Worm (Caenorhabditis elegans) whole organism, late embryonic: ENCODE data around the gene fbxa-80.

Source experiments
- F13H6.1 ChIP-seq: sonication (generic microtip); optimal IDR thresholded peaks from 2 replicates; lab custom pipeline; 2016; ENCODE audit warnings: missing genetic modification characterization, missing compliant biosample characterization
- ama-1 ChIP-seq: fragments of 150-350 bp; optimal IDR thresholded peaks from 2 replicates; lab custom pipeline; 2014
- ceh-22 ChIP-seq: sonication (generic microtip); optimal IDR thresholded peaks from 2 replicates; lab custom pipeline; 2017; ENCODE audit warnings: missing biosample characterization, missing genetic modification characterization
- che-1 ChIP-seq: sonication (generic microtip); optimal IDR thresholded peaks from 2 replicates; lab custom pipeline; 2016; ENCODE audit warnings: mild to moderate bottlenecking, missing genetic modification characterization, missing compliant biosample characterization
- dve-1 ChIP-seq: sonication (generic microtip); optimal IDR thresholded peaks from 2 replicates; lab custom pipeline; 2017; ENCODE audit warnings: antibody characterized with exemption, mild to moderate bottlenecking, missing genetic modification characterization, missing compliant biosample characterization
- fkh-10 ChIP-seq: fragments of 150-350 bp; optimal IDR thresholded peaks from 2 replicates; lab custom pipeline; 2014; ENCODE audit warnings: missing biosample characterization, missing genetic modification reagents, missing genetic modification characterization
- nfya-1 ChIP-seq: sonication (generic microtip); optimal IDR thresholded peaks from 2 replicates; lab custom pipeline; 2017; ENCODE audit warnings: missing genetic modification characterization, mild to moderate bottlenecking, missing compliant biosample characterization, antibody characterized with exemption, moderate library complexity
- nhr-11 ChIP-seq: fragments of 150-350 bp; optimal IDR thresholded peaks from 2 replicates; lab custom pipeline; 2014; ENCODE audit warnings: missing biosample characterization, missing genetic modification characterization
- npax-4 ChIP-seq: sonication (generic microtip); optimal IDR thresholded peaks from 2 replicates; lab custom pipeline; 2016; ENCODE audit warnings: missing genetic modification characterization, missing compliant biosample characterization
- pha-4 ChIP-seq: fragments of 150-350 bp; optimal IDR thresholded peaks from 2 replicates; lab custom pipeline; 2018; ENCODE audit warnings: missing biosample characterization, missing genetic modification reagents, missing genetic modification characterization
- pros-1 ChIP-seq: fragments of 150-350 bp; optimal IDR thresholded peaks from 2 replicates; lab custom pipeline; 2014; ENCODE audit warnings: missing biosample characterization, missing genetic modification reagents, missing genetic modification characterization
- tbx-2 ChIP-seq: sonication (generic microtip); optimal IDR thresholded peaks from 2 replicates; lab custom pipeline; 2016; ENCODE audit warnings: missing genetic modification characterization, missing compliant biosample characterization

DNA sequence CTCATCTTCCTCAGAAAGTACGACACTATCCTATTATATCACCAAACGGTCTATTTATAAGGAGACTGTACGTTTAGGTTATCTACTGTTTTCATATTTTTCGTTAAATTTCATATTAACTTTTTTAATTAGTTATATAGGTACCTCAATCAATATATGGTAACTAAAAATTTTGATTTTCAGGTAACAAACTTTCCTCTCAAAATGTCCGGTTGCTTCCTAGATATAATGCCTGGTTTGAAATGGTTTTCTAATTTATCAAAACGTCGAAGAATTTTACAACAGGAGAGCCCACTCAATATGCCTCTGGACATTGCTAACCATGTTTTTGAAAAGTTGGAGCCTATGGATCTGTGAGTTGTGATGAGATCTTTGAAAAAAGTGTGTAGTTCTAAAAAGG is 17.4 kb downstream of the fbxa-80 start, which contains the start of gene fbxa-28:
- TF ChIP-seq pha-4 (tag; lab: Kevin White, UChicago) (no peak), nhr-11 (tag; lab: Kevin White, UChicago) (no peak), pros-1 (no peak), ama-1 (no peak), dve-1 (tag; lab: Kevin White, UChicago) (no peak), F13H6.1 (tag; lab: Kevin White, UChicago) (no peak), ceh-22 (tag; lab: Kevin White, UChicago) (no peak), fkh-10 (GFP tag; lab: Kevin White, UChicago) (no peak), che-1 (tag; lab: Kevin White, UChicago) (no peak), nfya-1 (no peak), npax-4 (tag; lab: Kevin White, UChicago) (no peak), tbx-2 (no peak)
